Worm (Caenorhabditis elegans): ENCODE results near the gene vit-3.

The vit-3 gene

DNA sequence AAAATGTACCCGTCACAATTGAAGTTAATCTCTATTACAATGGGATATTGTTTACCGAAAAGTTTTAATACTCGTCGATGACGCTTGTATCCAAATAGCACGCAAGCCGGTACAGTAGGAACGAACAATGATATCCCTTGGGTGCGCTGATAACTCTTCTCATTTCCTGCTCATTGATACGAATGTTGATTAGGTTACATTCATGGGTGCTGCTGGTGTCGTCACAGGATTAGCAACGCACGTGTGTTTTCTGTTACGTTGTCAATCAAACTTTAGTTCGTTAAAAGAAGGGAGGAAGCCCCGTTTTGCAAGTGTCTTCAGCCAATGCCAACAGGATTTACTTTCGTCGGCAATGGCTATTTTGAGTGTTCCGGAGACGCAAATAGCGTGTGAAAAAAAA lies 11.1 kb upstream of the vit-3 start (continued):
- TF ChIP-seq hpl-2 (GFP tag; optimal IDR thresholded peaks at IDR 0.05): no peak

ce11 chrX:3581813-3582212 lies 9.5 kb upstream of the vit-3 start:
- TF ChIP-seq lin-14 (GFP tag; optimal IDR thresholded peaks at IDR 0.05) (peak; percentile 11), pax-3 (tag; optimal IDR thresholded peaks at IDR 0.05) (no peak), fkh-8 (tag; optimal IDR thresholded peaks at IDR 0.05) (peak; percentile 75), fkh-10 (GFP tag; optimal IDR thresholded peaks at IDR 0.05) (peak; percentile 5), nhr-47 (tag; optimal IDR thresholded peaks at IDR 0.05) (peak; percentile 32), sox-4 (tag; optimal IDR thresholded peaks at IDR 0.05) (no peak), C16A3.4 (tag; optimal IDR thresholded peaks at IDR 0.05) (no peak), nhr-20 (tag; optimal IDR thresholded peaks at IDR 0.05) (peak; percentile 7), nhr-71 (tag; optimal IDR thresholded peaks at IDR 0.05) (peak; percentile 53), hlh-4 (tag; optimal IDR thresholded peaks at IDR 0.05) (no peak), isw-1 (GFP tag; IDR thresholded peaks at IDR 0.05) (no peak), nhr-90 (tag; optimal IDR thresholded peaks at IDR 0.05; ENCODE audit: poor library complexity) (no peak)

ce11 chrX:3576239-3576638 lies 3.9 kb upstream of the vit-3 start, which contains the start of gene ckc-1:
TSS of gene ckc-1 (plus strand) at chrX:3576606.
- no peak for TF ChIP-seq lin-15B (tag; optimal IDR thresholded peaks at IDR 0.05)
- TF ChIP-seq isw-1 (GFP tag; IDR thresholded peaks at IDR 0.05): no peak
- TF ChIP-seq vab-15 (tag; optimal IDR thresholded peaks at IDR 0.05): no peak
- TF ChIP-seq nhr-47 (tag; optimal IDR thresholded peaks at IDR 0.05): no peak
- TF ChIP-seq nhr-12 (tag; optimal IDR thresholded peaks at IDR 0.05): no peak
- TF ChIP-seq nhr-11 (tag; optimal IDR thresholded peaks at IDR 0.05): no peak
- no peak for TF ChIP-seq fkh-4 (tag; optimal IDR thresholded peaks at IDR 0.05; ENCODE audit: borderline replicate concordance)
- TF ChIP-seq nhr-77 (tag; optimal IDR thresholded peaks at IDR 0.05): no peak
- TF ChIP-seq sptf-1 (tag; optimal IDR thresholded peaks at IDR 0.05): no peak
- TF ChIP-seq tbx-2 (tag; optimal IDR thresholded peaks at IDR 0.05): no peak
- TF ChIP-seq mdl-1 (tag; optimal IDR thresholded peaks at IDR 0.05): no peak
- no peak for TF ChIP-seq pax-3 (tag; optimal IDR thresholded peaks at IDR 0.05)
- TF ChIP-seq hlh-4 (tag; optimal IDR thresholded peaks at IDR 0.05): no peak
- TF ChIP-seq ama-1 (optimal IDR thresholded peaks at IDR 0.05): no peak
- no peak for TF ChIP-seq lir-3 (tag; optimal IDR thresholded peaks at IDR 0.05; ENCODE audit: poor library complexity)
- no peak for TF ChIP-seq aly-2 (tag; optimal IDR thresholded peaks at IDR 0.05)
- TF ChIP-seq xbp-1 (tag; optimal IDR thresholded peaks at IDR 0.05): no peak
- no peak for TF ChIP-seq pag-3 (tag; optimal IDR thresholded peaks at IDR 0.05; ENCODE audit: borderline replicate concordance, insufficient read depth)
- no peak for TF ChIP-seq ceh-8 (GFP tag; optimal IDR thresholded peaks at IDR 0.05)
- TF ChIP-seq snpc-4 (tag; optimal IDR thresholded peaks at IDR 0.05): no peak
- no peak for TF ChIP-seq C16A3.4 (tag; optimal IDR thresholded peaks at IDR 0.05)
- peak; percentile 43 for TF ChIP-seq tlp-1 (tag; optimal IDR thresholded peaks at IDR 0.05)
- no peak for TF ChIP-seq ets-5 (GFP tag; IDR thresholded peaks at IDR 0.05)
- TF ChIP-seq ceh-82 (tag; optimal IDR thresholded peaks at IDR 0.05): no peak
- no peak for TF ChIP-seq fkh-10 (GFP tag; optimal IDR thresholded peaks at IDR 0.05)
- TF ChIP-seq rnt-1 (tag; optimal IDR thresholded peaks at IDR 0.05): no peak
- TF ChIP-seq lin-14 (GFP tag; optimal IDR thresholded peaks at IDR 0.05): peak; percentile 29
- no peak for TF ChIP-seq mef-2 (tag; optimal IDR thresholded peaks at IDR 0.05)
- peak in 1 of 2 experiments; percentile 36 for TF ChIP-seq lsy-2 (tag; optimal IDR thresholded peaks at IDR 0.05)
- no peak for TF ChIP-seq sox-4 (tag; optimal IDR thresholded peaks at IDR 0.05)
- no peak for TF ChIP-seq mab-9 (GFP tag; IDR thresholded peaks at IDR 0.05)
- no peak for TF ChIP-seq zag-1 (tag; optimal IDR thresholded peaks at IDR 0.05)
- peak; percentile 87 for TF ChIP-seq pqm-1 (tag; optimal IDR thresholded peaks at IDR 0.05)
- no peak for TF ChIP-seq fkh-8 (tag; optimal IDR thresholded peaks at IDR 0.05)
- TF ChIP-seq elt-3 (tag; optimal IDR thresholded peaks at IDR 0.05): peak in 3 of 6 experiments; percentile 13 to 63 (median 33)
- TF ChIP-seq skn-1 (tag; optimal IDR thresholded peaks at IDR 0.05): no peak
- peak; percentile 6 for TF ChIP-seq mep-1 (tag; optimal IDR thresholded peaks at IDR 0.05)
- no peak for TF ChIP-seq hlh-17 (GFP tag; optimal IDR thresholded peaks at IDR 0.05; ENCODE audit: borderline replicate concordance)
- no peak for TF ChIP-seq nhr-28 (tag; optimal IDR thresholded peaks at IDR 0.05)
- peak in 1 of 2 experiments; percentile 35 for TF ChIP-seq lin-35 (GFP tag; optimal IDR thresholded peaks at IDR 0.05)
- peak; percentile 31 for TF ChIP-seq nhr-90 (tag; optimal IDR thresholded peaks at IDR 0.05; ENCODE audit: poor library complexity)
- no peak for TF ChIP-seq dpl-1 (GFP tag; optimal IDR thresholded peaks at IDR 0.05)
- no peak for TF ChIP-seq unc-130 (tag; optimal IDR thresholded peaks at IDR 0.05)
- TF ChIP-seq Y116A8C.19 (tag; optimal IDR thresholded peaks at IDR 0.05; ENCODE audit: borderline replicate concordance): no peak
- peak; percentile 10 for TF ChIP-seq nhr-71 (tag; optimal IDR thresholded peaks at IDR 0.05)

All from whole organism, L1 larva.